Worm (Caenorhabditis elegans): ENCODE data around the gene srd-56.

- TF ChIP-seq mls-2 (tag; optimal IDR thresholded peaks at IDR 0.05): no peak
- TF ChIP-seq mep-1 (tag; optimal IDR thresholded peaks at IDR 0.05): no peak
- TF ChIP-seq lsy-2 (tag; optimal IDR thresholded peaks at IDR 0.05): no peak
- TF ChIP-seq nhr-237 (tag; optimal IDR thresholded peaks at IDR 0.05): no peak
- no peak for TF ChIP-seq pha-4 (tag; optimal IDR thresholded peaks at IDR 0.05)
- no peak for TF ChIP-seq ztf-11 (tag; optimal IDR thresholded peaks at IDR 0.05)
- no peak for TF ChIP-seq unc-62 (GFP tag; optimal IDR thresholded peaks at IDR 0.05)
- TF ChIP-seq elt-3 (tag; optimal IDR thresholded peaks at IDR 0.05): no peak
- TF ChIP-seq ces-1 (GFP tag; optimal IDR thresholded peaks at IDR 0.05): no peak
- TF ChIP-seq ceh-39 (tag; optimal IDR thresholded peaks at IDR 0.05): no peak
- no peak for TF ChIP-seq blmp-1 (tag; optimal IDR thresholded peaks at IDR 0.05)
- TF ChIP-seq lin-13 (tag; optimal IDR thresholded peaks at IDR 0.05): no peak
- TF ChIP-seq drap-1 (GFP tag; optimal IDR thresholded peaks at IDR 0.05): no peak
Observed at ce11 chrII:7174843-7175242, 28.2 kb downstream of the srd-56 start, which contains the start of gene glc-4.

All from whole organism, mixed stage, embryonic.